Fruit fly (Drosophila melanogaster): Measurements from ENCODE around the gene btn.

The btn gene

dm6 chr3R:22597344-22597954 lies 11.0 kb upstream of the btn start (continued):
- no peak for TF ChIP-seq CG18764 (GFP tag; optimal IDR thresholded peaks at IDR 0.05)
- no peak for TF ChIP-seq insv (GFP tag; optimal IDR thresholded peaks at IDR 0.05)
- TF ChIP-seq Dll (GFP tag; IDR thresholded peaks at IDR 0.05; ENCODE audit: partially characterized antibody), result no peak
- peak; percentile 45; the same call in 1 of the 2 replicates for TF ChIP-seq Atf6 (GFP tag; IDR thresholded peaks at IDR 0.05)
- peak; percentile 0 for TF ChIP-seq ERR (GFP tag; optimal IDR thresholded peaks at IDR 0.05)
- TF ChIP-seq CG8359 (GFP tag; optimal IDR thresholded peaks at IDR 0.05; ENCODE audit: borderline replicate concordance), result no peak
- TF ChIP-seq Deaf1 (tag; optimal IDR thresholded peaks at IDR 0.05), result no peak
- no peak for TF ChIP-seq Max (GFP tag; optimal IDR thresholded peaks at IDR 0.05)
- TF ChIP-seq CG11085 (GFP tag; IDR thresholded peaks at IDR 0.05), result no peak
- no peak for TF ChIP-seq tna (GFP tag; IDR thresholded peaks at IDR 0.05; ENCODE audit: partially characterized antibody)
- TF ChIP-seq lov (optimal IDR thresholded peaks at IDR 0.05), result no peak
- peak; percentile 81 for TF ChIP-seq lov (GFP tag; IDR thresholded peaks at IDR 0.05)
- peak; percentile 5 for TF ChIP-seq Spps (tag; optimal IDR thresholded peaks at IDR 0.05)
- TF ChIP-seq CG31224 (GFP tag; IDR thresholded peaks at IDR 0.05), result peak; percentile 41; the same call in 1 of the 2 replicates
- peak; percentile 52; the same call in 1 of the 3 replicates for TF ChIP-seq CG2889 (GFP tag; IDR thresholded peaks at IDR 0.05)
- peak; percentile 60 for TF ChIP-seq CG9215 (GFP tag; IDR thresholded peaks at IDR 0.05)
- no peak for TF ChIP-seq CG6791 (GFP tag; IDR thresholded peaks at IDR 0.05; ENCODE audit: partially characterized antibody)
- no peak for TF ChIP-seq z (GFP tag; IDR thresholded peaks at IDR 0.05)
- peak; percentile 36 for TF ChIP-seq repo (GFP tag; optimal IDR thresholded peaks at IDR 0.05)
- peak; percentile 35 for TF ChIP-seq shn (GFP tag; optimal IDR thresholded peaks at IDR 0.05)
- peak; percentile 40 for TF ChIP-seq btn (GFP tag; optimal IDR thresholded peaks at IDR 0.05)
- no peak for TF ChIP-seq Dref (GFP tag; IDR thresholded peaks at IDR 0.05)
- TF ChIP-seq dmrt11E (tag; optimal IDR thresholded peaks at IDR 0.05), result peak; percentile 71
- no peak for TF ChIP-seq CG12104 (GFP tag; optimal IDR thresholded peaks at IDR 0.05)
- TF ChIP-seq dan (GFP tag; IDR thresholded peaks at IDR 0.05), result no peak
- no peak for TF ChIP-seq usp (GFP tag; optimal IDR thresholded peaks at IDR 0.05)
- no peak for TF ChIP-seq sna (GFP tag; IDR thresholded peaks at IDR 0.05; ENCODE audit: partially characterized antibody)
- TF ChIP-seq CG17912 (GFP tag; optimal IDR thresholded peaks at IDR 0.05), result no peak
- TF ChIP-seq eyg (GFP tag; optimal IDR thresholded peaks at IDR 0.05), result no peak
- TF ChIP-seq Awh (GFP tag; IDR thresholded peaks at IDR 0.05), result peak; percentile 86
- no peak for TF ChIP-seq toy (GFP tag; IDR thresholded peaks at IDR 0.05)
- no peak for TF ChIP-seq CG8765 (GFP tag; IDR thresholded peaks at IDR 0.05)
- no peak for TF ChIP-seq Sox100B (GFP tag; optimal IDR thresholded peaks at IDR 0.05)
- no peak for TF ChIP-seq CG12744 (GFP tag; optimal IDR thresholded peaks at IDR 0.05)
- TF ChIP-seq HHEX (GFP tag; optimal IDR thresholded peaks at IDR 0.05), result peak; percentile 57
- TF ChIP-seq fu2 (GFP tag; optimal IDR thresholded peaks at IDR 0.05), result no peak
- TF ChIP-seq CG4360 (GFP tag; IDR thresholded peaks at IDR 0.05), result peak; percentile 32; the same call in 1 of the 2 replicates
- TF ChIP-seq sisA (GFP tag; IDR thresholded peaks at IDR 0.05), result peak; percentile 91
- peak; percentile 70 for TF ChIP-seq Hsf (GFP tag; optimal IDR thresholded peaks at IDR 0.05)
- TF ChIP-seq CG34224 (GFP tag; IDR thresholded peaks at IDR 0.05; ENCODE audit: partially characterized antibody), result no peak
- peak; percentile 87 for TF ChIP-seq CG5953 (GFP tag; IDR thresholded peaks at IDR 0.05)
- TF ChIP-seq CG4328 (GFP tag; optimal IDR thresholded peaks at IDR 0.05), result no peak
- TF ChIP-seq disco-r (GFP tag; optimal IDR thresholded peaks at IDR 0.05), result no peak
- peak; percentile 79 for TF ChIP-seq Oli (tag; optimal IDR thresholded peaks at IDR 0.05)
- no peak for TF ChIP-seq Nf-YB (GFP tag; optimal IDR thresholded peaks at IDR 0.05)
- 0 out of 2 replicates have a peak, but pooled peaks have one; percentile 16 for TF ChIP-seq Taf1 (GFP tag; IDR thresholded peaks at IDR 0.05)
- no peak for TF ChIP-seq ac (GFP tag; optimal IDR thresholded peaks at IDR 0.05)
- no peak for TF ChIP-seq emc (GFP tag; optimal IDR thresholded peaks at IDR 0.05)
- no peak for TF ChIP-seq CG17359 (tag; optimal IDR thresholded peaks at IDR 0.05)
- peak; percentile 21 for TF ChIP-seq CG14965 (GFP tag; optimal IDR thresholded peaks at IDR 0.05; ENCODE audit: borderline replicate concordance)
- TF ChIP-seq Dfd (GFP tag; optimal IDR thresholded peaks at IDR 0.05), result no peak

All from whole organism, embryonic.